Fruit fly (Drosophila melanogaster) whole organism, wandering third instar larva: ENCODE data around the gene CG14960.

Experiments used
- Dif ChIP-seq: fragments of 200-275, 200-300 bp; sonication (Bioruptor generic); optimal IDR thresholded peaks from 2 replicates; lab custom pipeline; 2018; ENCODE audit warnings: missing biosample characterization, missing genetic modification characterization; ENCODE audit not compliant: partially characterized antibody
- Myc ChIP-seq: fragments of >200 bp; optimal IDR thresholded peaks from 2 replicates; lab custom pipeline; 2017
- OdsH ChIP-seq: fragments of 200-800 bp; sonication (Bioruptor generic); optimal IDR thresholded peaks from 2 replicates; lab custom pipeline; 2016; ENCODE audit warnings: missing biosample characterization, mild to moderate bottlenecking, missing genetic modification characterization
- lola ChIP-seq: fragments of >200 bp; optimal IDR thresholded peaks from 2 replicates; lab custom pipeline; 2017; ENCODE audit warnings: missing biosample characterization, missing genetic modification characterization
- sage ChIP-seq: fragments of 200-800 bp; sonication (Bioruptor generic); optimal IDR thresholded peaks from 2 replicates; lab custom pipeline; 2016; ENCODE audit warnings: missing biosample characterization, mild to moderate bottlenecking, missing genetic modification characterization

DNA sequence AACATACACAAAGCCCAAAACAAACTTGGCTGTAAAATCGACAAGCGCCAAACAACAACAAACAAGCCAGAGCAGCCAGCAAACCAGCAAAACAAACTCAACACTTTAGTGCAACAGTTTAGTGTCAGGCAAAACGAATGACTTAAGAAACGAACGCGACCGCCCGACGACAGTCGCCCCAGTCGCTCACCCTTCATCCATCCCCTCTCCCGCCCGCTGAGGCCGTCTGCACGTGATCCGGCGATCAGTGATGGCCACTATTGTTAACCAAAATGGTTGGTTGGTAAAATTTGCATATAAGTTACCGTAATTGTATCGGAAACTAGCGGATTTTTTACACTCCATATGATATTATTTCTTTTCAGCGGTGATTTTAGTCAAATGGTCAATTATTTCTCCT is 17.2 kb upstream of the CG14960 start:
- peak; percentile 55 for TF ChIP-seq Dif
- no peak for TF ChIP-seq Myc (lab: Kevin White, UChicago)
- TF ChIP-seq lola (GFP tag; lab: Kevin White, UChicago): no peak
- TF ChIP-seq OdsH: no peak
- TF ChIP-seq sage (GFP tag; lab: Kevin White, UChicago): no peak
